Fruit fly (Drosophila melanogaster): ENCODE results near the gene Eig71Ee.
A peak's percentile ranks its signal among the peaks of the same experiment; 100 is the strongest.

DNA sequence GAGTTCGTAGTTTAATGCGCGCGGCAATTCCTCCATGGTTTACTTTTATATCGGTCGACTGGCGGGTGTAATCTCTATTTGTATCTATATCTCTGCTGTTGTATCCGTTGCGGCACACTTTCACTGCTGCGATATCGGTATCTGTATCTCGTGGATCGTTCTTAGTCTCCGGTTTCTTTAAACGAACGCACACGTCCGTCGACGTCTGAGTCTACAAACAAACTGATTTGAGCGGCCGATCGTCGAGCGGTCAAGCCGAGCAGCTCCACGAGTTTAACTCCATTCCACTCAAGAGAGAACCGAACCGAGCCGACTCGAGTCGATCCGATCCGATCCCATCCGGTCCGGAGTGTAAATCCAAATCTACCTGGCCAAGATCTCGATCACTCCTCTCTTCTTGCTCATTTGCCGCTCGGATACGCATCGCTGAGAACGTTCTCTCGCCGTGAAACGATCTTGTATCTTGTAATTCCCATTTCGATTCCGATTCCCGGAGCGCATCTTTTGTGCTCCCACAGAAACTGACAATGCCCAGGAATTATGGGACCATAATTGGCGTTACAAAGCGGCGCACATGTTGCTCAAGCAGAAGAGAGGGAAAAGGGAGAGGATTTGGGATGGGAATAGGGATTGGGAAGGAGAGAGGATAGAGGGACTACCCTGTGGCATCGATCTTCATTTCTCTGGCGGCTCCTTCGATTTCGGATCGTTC is 44.0 kb upstream of the Eig71Ee start, which contains the start of gene comm2:
- TF ChIP-seq eg (GFP tag; IDR thresholded peaks at IDR 0.05) (peak; percentile 48; the same call in 1 of the 3 replicates), Hr39 (GFP tag; optimal IDR thresholded peaks at IDR 0.05) (no peak), Eip93F (GFP tag; optimal IDR thresholded peaks at IDR 0.05) (no peak), CG8119 (GFP tag; IDR thresholded peaks at IDR 0.05) (no peak), CG34406 (GFP tag; optimal IDR thresholded peaks at IDR 0.05) (no peak), pdm3 (GFP tag; optimal IDR thresholded peaks at IDR 0.05) (no peak)

All from whole organism, prepupa.